Worm (Caenorhabditis elegans) whole organism, young adult: ENCODE results near the gene ZK637.15.
A peak's percentile ranks its signal among the peaks of the same experiment; 100 is the strongest.

Experiments
- B0019.2 ChIP-seq: fragments of 200-800 bp; sonication (Bioruptor generic); conservative IDR thresholded peaks from 2 replicates; pipeline ENCODE4 v1.3.6; 2022; ENCODE audit warnings: missing genetic modification reagents, missing genetic modification characterization, missing compliant biosample characterization
- B0035.1 ChIP-seq: sonication (generic microtip); optimal IDR thresholded peaks from 2 replicates; lab custom pipeline; 2016; ENCODE audit warnings: missing genetic modification characterization, mild to moderate bottlenecking, missing compliant biosample characterization, missing genotype, missing genetic modification reagents
- B0336.3 ChIP-seq: fragments of 200-800 bp; sonication (Bioruptor generic); IDR thresholded peaks from 2 replicates; pipeline ENCODE4 v1.3.6; 2022; ENCODE audit warnings: missing genetic modification characterization, missing compliant biosample characterization
- C17E4.6 ChIP-seq: fragments of 200-800 bp; sonication (Bioruptor generic); IDR thresholded peaks from 2 replicates; pipeline ENCODE4 v1.3.6; 2022; ENCODE audit warnings: missing genetic modification reagents, missing genetic modification characterization, missing compliant biosample characterization
- F23B12.7 ChIP-seq: sonication (generic microtip); optimal IDR thresholded peaks from 2 replicates; lab custom pipeline; 2017; ENCODE audit warnings: missing genetic modification characterization, mild to moderate bottlenecking, missing compliant biosample characterization, antibody characterized with exemption, moderate library complexity; ENCODE audit not compliant: insufficient read depth
- F33H1.4 ChIP-seq: fragments of 200-800 bp; sonication (Bioruptor generic); IDR thresholded peaks from 2 replicates; pipeline ENCODE4 v1.3.6; 2022; ENCODE audit warnings: missing genetic modification reagents, missing genetic modification characterization, missing compliant biosample characterization
- F55B11.4 ChIP-seq: sonication (generic microtip); optimal IDR thresholded peaks from 2 replicates; lab custom pipeline; 2016; ENCODE audit warnings: missing compliant biosample characterization, missing genetic modification characterization, borderline replicate concordance; ENCODE audit not compliant: insufficient read depth
- F57C9.4 ChIP-seq: sonication (generic microtip); optimal IDR thresholded peaks from 2 replicates; lab custom pipeline; 2017; ENCODE audit warnings: mild to moderate bottlenecking, missing genetic modification characterization, missing compliant biosample characterization
- Y79H2A.3 ChIP-seq: fragments of 200-800 bp; sonication (Bioruptor generic); conservative IDR thresholded peaks from 2 replicates; pipeline ENCODE4 v1.3.6; 2022; ENCODE audit warnings: missing genetic modification reagents, missing genetic modification characterization, missing compliant biosample characterization
- Y95B8A.8 ChIP-seq: fragments of 200-800 bp; sonication (Bioruptor generic); IDR thresholded peaks from 2 replicates; pipeline ENCODE4 v1.3.6; 2022; ENCODE audit warnings: missing genetic modification reagents, missing genetic modification characterization, missing compliant biosample characterization
- ZK185.1 ChIP-seq: sonication (generic microtip); optimal IDR thresholded peaks from 2 replicates; lab custom pipeline; 2016; ENCODE audit warnings: mild to moderate bottlenecking, missing genetic modification characterization, missing compliant biosample characterization; ENCODE audit not compliant: poor library complexity, severe bottlenecking
- ama-1 ChIP-seq, 3 experiments: fragments of 150-350 bp in 1 of 3; sonication (generic microtip) in 2 of 3; optimal IDR thresholded peaks; 2 replicates each; lab custom pipeline; 2014 to 2018; ENCODE audit warnings: missing biosample characterization in 2 of 3, missing genetic modification characterization in 2 of 3, missing genetic modification reagents in 2 of 3
- aptf-2 ChIP-seq: fragments of 200-800 bp; sonication (Bioruptor generic); conservative IDR thresholded peaks from 2 replicates; pipeline ENCODE4 v1.3.6; 2022; ENCODE audit warnings: missing genetic modification reagents, missing genetic modification characterization, missing compliant biosample characterization
- atf-7 ChIP-seq: sonication (generic microtip); optimal IDR thresholded peaks from 2 replicates; lab custom pipeline; 2017; ENCODE audit warnings: mild to moderate bottlenecking, missing genetic modification characterization, missing compliant biosample characterization
- athp-1 ChIP-seq: sonication (generic microtip); optimal IDR thresholded peaks from 2 replicates; lab custom pipeline; 2017; ENCODE audit warnings: mild to moderate bottlenecking, missing genetic modification characterization, missing compliant biosample characterization
- attf-5 ChIP-seq: fragments of 200-800 bp; sonication (Bioruptor generic); optimal IDR thresholded peaks from 2 replicates; lab custom pipeline; 2018; ENCODE audit warnings: mild to moderate bottlenecking, missing genetic modification characterization, missing compliant biosample characterization
- bed-1 ChIP-seq: fragments of 200-800 bp; sonication (Bioruptor generic); IDR thresholded peaks from 2 replicates; pipeline ENCODE4 v1.3.6; 2022; ENCODE audit warnings: missing genetic modification reagents, missing genetic modification characterization, missing compliant biosample characterization
- ceh-58 ChIP-seq: fragments of 200-800 bp; sonication (Bioruptor generic); IDR thresholded peaks from 2 replicates; pipeline ENCODE4 v1.3.6; 2022; ENCODE audit warnings: missing genetic modification characterization, missing compliant biosample characterization
- ceh-79 ChIP-seq: sonication (generic microtip); optimal IDR thresholded peaks from 2 replicates; lab custom pipeline; 2017; ENCODE audit warnings: mild to moderate bottlenecking, missing genetic modification characterization, missing compliant biosample characterization
- die-1 ChIP-seq: sonication (generic microtip); optimal IDR thresholded peaks from 2 replicates; lab custom pipeline; 2016; ENCODE audit warnings: missing genotype, mild to moderate bottlenecking, missing genetic modification characterization, missing compliant biosample characterization
- dpff-1 ChIP-seq: sonication (generic microtip); optimal IDR thresholded peaks from 2 replicates; lab custom pipeline; 2017; ENCODE audit warnings: mild to moderate bottlenecking, missing genetic modification characterization, missing compliant biosample characterization
- efl-1 ChIP-seq: fragments of 150-350 bp; optimal IDR thresholded peaks from 2 replicates; lab custom pipeline; 2014; ENCODE audit warnings: missing biosample characterization, missing genetic modification reagents, missing genetic modification characterization
- ets-4 ChIP-seq: fragments of 200-800 bp; sonication (Bioruptor generic); optimal IDR thresholded peaks from 2 replicates; lab custom pipeline; 2018; ENCODE audit warnings: mild to moderate bottlenecking, missing genetic modification characterization, missing compliant biosample characterization
- gei-17 ChIP-seq: fragments of 200-800 bp; sonication (Bioruptor generic); optimal IDR thresholded peaks from 2 replicates; lab custom pipeline; 2018; ENCODE audit warnings: mild to moderate bottlenecking, missing genetic modification characterization, missing compliant biosample characterization
- hmg-20 ChIP-seq: fragments of 200-800 bp; sonication (Bioruptor generic); IDR thresholded peaks from 2 replicates; pipeline ENCODE4 v1.3.6; 2022; ENCODE audit warnings: missing genetic modification reagents, missing genetic modification characterization, missing compliant biosample characterization
- lag-1 ChIP-seq: fragments of 200-800 bp; sonication (Bioruptor generic); IDR thresholded peaks from 2 replicates; pipeline ENCODE4 v1.3.6; 2022; ENCODE audit warnings: missing genetic modification reagents, missing genetic modification characterization, missing compliant biosample characterization
- let-607 ChIP-seq, 2 experiments: fragments of 200-800 bp in 1 of 2; sonication (Bioruptor generic) in 1 of 2; sonication (generic microtip) in 1 of 2; optimal IDR thresholded peaks; 2 replicates each; lab custom pipeline; 2016 to 2018; ENCODE audit warnings: mild to moderate bottlenecking in 2 of 2, missing compliant biosample characterization in 2 of 2, missing genetic modification characterization in 2 of 2, moderate library complexity in 2 of 2, missing genotype in 1 of 2
- lin-40 ChIP-seq: sonication (generic microtip); optimal IDR thresholded peaks from 2 replicates; lab custom pipeline; 2016; ENCODE audit warnings: missing genetic modification characterization, mild to moderate bottlenecking, missing compliant biosample characterization, missing genotype, missing genetic modification reagents
- lir-1 ChIP-seq: fragments of 200-800 bp; sonication (Bioruptor generic); conservative IDR thresholded peaks from 2 replicates; pipeline ENCODE4 v1.3.6; 2022; ENCODE audit warnings: missing genetic modification reagents, missing genetic modification characterization, missing compliant biosample characterization
- lsl-1 ChIP-seq: fragments of 200-800 bp; sonication (Bioruptor generic); optimal IDR thresholded peaks from 2 replicates; lab custom pipeline; 2018; ENCODE audit warnings: mild to moderate bottlenecking, missing genetic modification characterization, moderate library complexity, missing compliant biosample characterization
- madf-3 ChIP-seq: fragments of 200-800 bp; sonication (Bioruptor generic); IDR thresholded peaks from 2 replicates; pipeline ENCODE4 v1.3.6; 2022; ENCODE audit warnings: missing genetic modification reagents, missing genetic modification characterization, missing compliant biosample characterization
- madf-6 ChIP-seq: fragments of 200-800 bp; sonication (Bioruptor generic); IDR thresholded peaks from 2 replicates; pipeline ENCODE4 v1.3.6; 2022; ENCODE audit warnings: missing genetic modification reagents, missing genetic modification characterization, missing compliant biosample characterization
- mel-28 ChIP-seq: sonication (generic microtip); optimal IDR thresholded peaks from 2 replicates; lab custom pipeline; 2016; ENCODE audit warnings: borderline replicate concordance, mild to moderate bottlenecking, missing genetic modification characterization, missing compliant biosample characterization
- mes-4 ChIP-seq: sonication (generic microtip); optimal IDR thresholded peaks from 2 replicates; lab custom pipeline; 2016; ENCODE audit warnings: missing genotype, missing genetic modification characterization, missing compliant biosample characterization
- nfya-2 ChIP-seq: fragments of 200-800 bp; sonication (Bioruptor generic); IDR thresholded peaks from 2 replicates; pipeline ENCODE4 v1.3.6; 2022; ENCODE audit warnings: missing genetic modification reagents, missing genetic modification characterization, missing compliant biosample characterization
- nfyb-1 ChIP-seq: fragments of 200-800 bp; sonication (Bioruptor generic); IDR thresholded peaks from 2 replicates; pipeline ENCODE4 v1.3.6; 2022; ENCODE audit warnings: missing genetic modification reagents, missing genetic modification characterization, missing compliant biosample characterization
- nhr-27 ChIP-seq: fragments of 200-800 bp; sonication (Bioruptor generic); optimal IDR thresholded peaks from 2 replicates; lab custom pipeline; 2018; ENCODE audit warnings: mild to moderate bottlenecking, missing genetic modification characterization, moderate library complexity, missing compliant biosample characterization
- nhr-90 ChIP-seq: sonication (generic microtip); optimal IDR thresholded peaks from 2 replicates; lab custom pipeline; 2016; ENCODE audit warnings: missing genotype, mild to moderate bottlenecking, missing genetic modification characterization, missing compliant biosample characterization
- pbrm-1 ChIP-seq: fragments of 200-800 bp; sonication (Bioruptor generic); IDR thresholded peaks from 2 replicates; pipeline ENCODE4 v1.3.6; 2022; ENCODE audit warnings: missing genetic modification reagents, missing genetic modification characterization, missing compliant biosample characterization
- pha-4 ChIP-seq: fragments of 150-350 bp; sonication (generic microtip); optimal IDR thresholded peaks from 2 replicates; lab custom pipeline; 2014; ENCODE audit warnings: missing biosample characterization, missing genetic modification reagents, missing genetic modification characterization
- snpc-1.3 ChIP-seq: sonication (generic microtip); optimal IDR thresholded peaks from 2 replicates; lab custom pipeline; 2017; ENCODE audit warnings: missing genetic modification characterization, mild to moderate bottlenecking, missing compliant biosample characterization, antibody characterized with exemption, moderate library complexity, missing genotype, missing genetic modification reagents; ENCODE audit not compliant: insufficient read depth
- snpc-3.4 ChIP-seq: sonication (generic microtip); optimal IDR thresholded peaks from 2 replicates; lab custom pipeline; 2017; ENCODE audit warnings: missing genetic modification characterization, mild to moderate bottlenecking, missing compliant biosample characterization, antibody characterized with exemption, moderate library complexity, missing genotype, missing genetic modification reagents
- tbp1 ChIP-seq: fragments of 200-800 bp; sonication (Bioruptor generic); optimal IDR thresholded peaks from 2 replicates; lab custom pipeline; 2018; ENCODE audit warnings: mild to moderate bottlenecking, missing genetic modification characterization, missing compliant biosample characterization
- xnd-1 ChIP-seq: sonication (generic microtip); optimal IDR thresholded peaks from 2 replicates; lab custom pipeline; 2016; ENCODE audit warnings: missing genotype, missing genetic modification reagents, missing genetic modification characterization, missing compliant biosample characterization
- zfh-2 ChIP-seq: fragments of 200-800 bp; sonication (Bioruptor generic); conservative IDR thresholded peaks from 2 replicates; pipeline ENCODE4 v1.3.6; 2022; ENCODE audit warnings: missing genetic modification reagents, missing genetic modification characterization, missing compliant biosample characterization
- ztf-26 ChIP-seq: sonication (generic microtip); optimal IDR thresholded peaks from 2 replicates; lab custom pipeline; 2017; ENCODE audit warnings: missing genetic modification characterization, missing compliant biosample characterization
- ztf-28 ChIP-seq: fragments of 200-800 bp; sonication (Bioruptor generic); IDR thresholded peaks from 2 replicates; pipeline ENCODE4 v1.3.6; 2022; ENCODE audit warnings: missing genetic modification reagents, missing genetic modification characterization, missing compliant biosample characterization

Gene ZK637.15

ce11 chrIII:8937571-8937970 is 17.7 kb downstream of the ZK637.15 start (continued):
- no peak for TF ChIP-seq nfyb-1
- peak; percentile 27 for TF ChIP-seq nhr-27 (tag; lab: Kevin White, UChicago)
- TF ChIP-seq pbrm-1 (GFP tag; lab: Robert Waterston, UW), result peak; percentile 76; the same call in 1 of the 2 replicates
- TF ChIP-seq ets-4 (GFP tag; lab: Kevin White, UChicago), result peak; percentile 57
- no peak for TF ChIP-seq ztf-28 (GFP tag; lab: Robert Waterston, UW)
- TF ChIP-seq bed-1 (GFP tag; lab: Robert Waterston, UW), result 0 out of 2 replicates have a peak, but pooled peaks have one; percentile 73
- TF ChIP-seq snpc-1.3 (tag; lab: Kevin White, UChicago), result peak; percentile 72
- 0 out of 2 replicates have a peak, but pooled peaks have one; percentile 32 for TF ChIP-seq aptf-2 (GFP tag; lab: Robert Waterston, UW)
- TF ChIP-seq lir-1 (GFP tag; lab: Robert Waterston, UW), result 0 out of 2 replicates have a peak, but pooled peaks have one; percentile 58
- TF ChIP-seq F23B12.7 (tag; lab: Kevin White, UChicago), result peak; percentile 65
- TF ChIP-seq pha-4, result no peak
- peak; percentile 46 for TF ChIP-seq mel-28 (tag; lab: Kevin White, UChicago)
- TF ChIP-seq athp-1 (tag; lab: Kevin White, UChicago), result peak; percentile 78
- TF ChIP-seq die-1 (tag; lab: Kevin White, UChicago), result peak; percentile 92
- peak; percentile 60 for TF ChIP-seq lsl-1 (GFP tag; lab: Kevin White, UChicago)
- 0 out of 2 replicates have a peak, but pooled peaks have one; percentile 55 for TF ChIP-seq Y79H2A.3 (GFP tag; lab: Robert Waterston, UW)
- no peak for TF ChIP-seq ceh-79 (tag; lab: Kevin White, UChicago)
- peak; percentile 79 for TF ChIP-seq lin-40
- no peak for TF ChIP-seq dpff-1 (tag; lab: Kevin White, UChicago)
- no peak for TF ChIP-seq gei-17 (GFP tag; lab: Kevin White, UChicago)
- peak; percentile 45 to 65 for TF ChIP-seq let-607 (tag; optimal IDR thresholded peaks at IDR 0.05; lab: Kevin White, UChicago)
- TF ChIP-seq zfh-2 (GFP tag; lab: Robert Waterston, UW), result no peak
- TF ChIP-seq nhr-90 (tag; lab: Kevin White, UChicago), result peak; percentile 89
- TF ChIP-seq Y95B8A.8 (GFP tag; lab: Robert Waterston, UW), result 0 out of 2 replicates have a peak, but pooled peaks have one; percentile 55
- no peak for TF ChIP-seq F55B11.4 (tag; lab: Kevin White, UChicago)
- no peak for TF ChIP-seq B0336.3 (GFP tag; lab: Robert Waterston, UW)
- TF ChIP-seq mes-4 (tag; lab: Kevin White, UChicago), result peak; percentile 38
- peak; percentile 39 for TF ChIP-seq efl-1
- peak; percentile 81 for TF ChIP-seq attf-5 (GFP tag; lab: Kevin White, UChicago)
- TF ChIP-seq snpc-3.4 (tag; lab: Kevin White, UChicago), result peak; percentile 52
- TF ChIP-seq F57C9.4 (tag; lab: Kevin White, UChicago), result peak; percentile 46
- TF ChIP-seq ZK185.1, result peak; percentile 81
- TF ChIP-seq B0035.1 (tag; lab: Kevin White, UChicago), result peak; percentile 34
- no peak for TF ChIP-seq madf-6 (GFP tag; lab: Robert Waterston, UW)
- no peak for TF ChIP-seq lag-1
- TF ChIP-seq hmg-20 (GFP tag; lab: Robert Waterston, UW), result peak; percentile 50; the same call in 1 of the 2 replicates
- TF ChIP-seq tbp1 (GFP tag; lab: Kevin White, UChicago), result peak; percentile 94
- TF ChIP-seq ama-1 (optimal IDR thresholded peaks at IDR 0.05; lab: Kevin White, UChicago), result no peak
- TF ChIP-seq ama-1 (GFP tag; optimal IDR thresholded peaks at IDR 0.05; lab: Kevin White, UChicago), result peak; percentile 58 to 64
- 0 out of 2 replicates have a peak, but pooled peaks have one; percentile 14 for TF ChIP-seq madf-3 (GFP tag; lab: Robert Waterston, UW)
- TF ChIP-seq ztf-26 (tag; lab: Kevin White, UChicago), result no peak
- no peak for TF ChIP-seq xnd-1 (tag; lab: Kevin White, UChicago)
- TF ChIP-seq B0019.2 (GFP tag; lab: Robert Waterston, UW), result 0 out of 2 replicates have a peak, but pooled peaks have one; percentile 34
- 0 out of 2 replicates have a peak, but pooled peaks have one; percentile 23 for TF ChIP-seq C17E4.6
- TF ChIP-seq nfya-2 (GFP tag; lab: Robert Waterston, UW), result no peak
- TF ChIP-seq F33H1.4 (GFP tag; lab: Robert Waterston, UW), result peak; percentile 61; the same call in 1 of the 2 replicates
- no peak for TF ChIP-seq ceh-58
- no peak for TF ChIP-seq atf-7
